Worm (Caenorhabditis elegans) whole organism, L1 larva: ENCODE measurements around the gene nhr-133.

Experiments used
- C04F5.9 ChIP-seq: sonication (generic microtip); optimal IDR thresholded peaks from 2 replicates; lab custom pipeline; 2016; ENCODE audit warnings: missing genetic modification characterization, missing compliant biosample characterization
- C16A3.4 ChIP-seq: fragments of 150-350 bp; optimal IDR thresholded peaks from 2 replicates; lab custom pipeline; 2014; ENCODE audit warnings: missing biosample characterization, missing genetic modification characterization
- C34B4.2 ChIP-seq: sonication (generic microtip); optimal IDR thresholded peaks from 2 replicates; lab custom pipeline; 2017; ENCODE audit warnings: mild to moderate bottlenecking, missing genetic modification characterization, missing compliant biosample characterization
- F16B12.6 ChIP-seq: fragments of 150-350 bp; optimal IDR thresholded peaks from 2 replicates; lab custom pipeline; 2014; ENCODE audit warnings: missing biosample characterization, missing genetic modification characterization
- aha-1 ChIP-seq: fragments of 150-350 bp; optimal IDR thresholded peaks from 2 replicates; lab custom pipeline; 2014; ENCODE audit warnings: missing biosample characterization, missing genetic modification characterization
- alr-1 ChIP-seq: fragments of 200-800 bp; sonication (Bioruptor generic); optimal IDR thresholded peaks from 2 replicates; lab custom pipeline; 2018; ENCODE audit warnings: borderline replicate concordance, mild to moderate bottlenecking, missing genetic modification characterization, missing compliant biosample characterization
- aly-2 ChIP-seq: fragments of 150-350 bp; optimal IDR thresholded peaks from 2 replicates; lab custom pipeline; 2014; ENCODE audit warnings: missing biosample characterization, missing genetic modification characterization
- blmp-1 ChIP-seq: fragments of 150-350 bp; optimal IDR thresholded peaks from 2 replicates; lab custom pipeline; 2014; ENCODE audit warnings: missing biosample characterization, missing genetic modification characterization
- ceh-82 ChIP-seq, 3 experiments: fragments of 150-350 bp in 1 of 3; sonication (generic microtip) in 2 of 3; optimal IDR thresholded peaks; 2 replicates each; lab custom pipeline; 2014 to 2017; ENCODE audit warnings: missing biosample characterization in 3 of 3, missing genetic modification characterization in 3 of 3
- dsc-1 ChIP-seq: sonication (generic microtip); optimal IDR thresholded peaks from 2 replicates; lab custom pipeline; 2016; ENCODE audit warnings: mild to moderate bottlenecking, missing genetic modification characterization, missing compliant biosample characterization
- efl-1 ChIP-seq, 4 experiments: fragments of 150-350 bp; optimal IDR thresholded peaks in 3 of 4; peaks in 1 of 4; 1 replicate in 1 of 4; 2 replicates in 3 of 4; lab custom pipeline; 2014; ENCODE audit warnings: missing biosample characterization in 2 of 4, missing genetic modification characterization in 2 of 4, missing genetic modification reagents in 2 of 4
- efl-3 ChIP-seq: fragments of 200-800 bp; sonication (Bioruptor generic); optimal IDR thresholded peaks from 2 replicates; lab custom pipeline; 2018; ENCODE audit warnings: mild to moderate bottlenecking, missing genetic modification characterization, missing compliant biosample characterization
- egl-27 ChIP-seq, 2 experiments: fragments of 150-350 bp in 1 of 2; sonication (generic microtip); optimal IDR thresholded peaks; 3 replicates each; lab custom pipeline; 2017 to 2018; ENCODE audit warnings: missing biosample characterization in 2 of 2, missing genetic modification characterization in 2 of 2, missing genetic modification reagents in 2 of 2
- elt-2 ChIP-seq: sonication (generic microtip); optimal IDR thresholded peaks from 2 replicates; lab custom pipeline; 2016; ENCODE audit warnings: missing genetic modification characterization, mild to moderate bottlenecking, inconsistent platforms, missing compliant biosample characterization, missing genetic modification reagents
- fkh-4 ChIP-seq: sonication (generic microtip); optimal IDR thresholded peaks from 2 replicates; lab custom pipeline; 2016; ENCODE audit warnings: missing compliant biosample characterization, missing genetic modification characterization, borderline replicate concordance
- grh-1 ChIP-seq: fragments of 200-800 bp; sonication (Bioruptor generic); IDR thresholded peaks from 2 replicates; pipeline ENCODE4 v1.3.6; 2022; ENCODE audit warnings: missing genetic modification reagents, missing genetic modification characterization, missing compliant biosample characterization
- irx-1 ChIP-seq: sonication (generic microtip); optimal IDR thresholded peaks from 2 replicates; lab custom pipeline; 2016; ENCODE audit warnings: missing genetic modification characterization, missing compliant biosample characterization
- jun-1 ChIP-seq: fragments of 150-350 bp; optimal IDR thresholded peaks from 2 replicates; lab custom pipeline; 2014; ENCODE audit warnings: missing biosample characterization, missing genetic modification reagents, missing genetic modification characterization
- lin-14 ChIP-seq: fragments of 200-800 bp; sonication (Bioruptor generic); optimal IDR thresholded peaks from 2 replicates; lab custom pipeline; 2018; ENCODE audit warnings: mild to moderate bottlenecking, missing genetic modification characterization, moderate library complexity, missing compliant biosample characterization
- lin-15B ChIP-seq: fragments of 150-350 bp; sonication (generic microtip); optimal IDR thresholded peaks from 3 replicates; lab custom pipeline; 2014; ENCODE audit warnings: missing biosample characterization, missing genetic modification characterization
- lin-35 ChIP-seq, 2 experiments: fragments of 150-350 bp; optimal IDR thresholded peaks; 2 replicates each; lab custom pipeline; 2014; ENCODE audit warnings: missing biosample characterization in 2 of 2, missing genetic modification characterization in 2 of 2, missing genetic modification reagents in 2 of 2
- lin-39 ChIP-seq: fragments of 150-350 bp; optimal IDR thresholded peaks from 2 replicates; lab custom pipeline; 2014; ENCODE audit warnings: missing biosample characterization, missing genetic modification reagents, missing genetic modification characterization
- lsy-2 ChIP-seq, 2 experiments: fragments of 150-350 bp; optimal IDR thresholded peaks; 2 replicates each; lab custom pipeline; 2014; ENCODE audit warnings: missing biosample characterization in 2 of 2, missing genetic modification characterization in 2 of 2
- mdl-1 ChIP-seq, 2 experiments: fragments of 150-350 bp; optimal IDR thresholded peaks; 2 replicates each; lab custom pipeline; 2014 to 2017; ENCODE audit warnings: missing biosample characterization in 2 of 2, missing genetic modification characterization in 2 of 2, inconsistent platforms in 1 of 2
- mef-2 ChIP-seq: fragments of 150-350 bp; optimal IDR thresholded peaks from 2 replicates; lab custom pipeline; 2014; ENCODE audit warnings: missing biosample characterization, missing genetic modification characterization
- nhr-12 ChIP-seq: sonication (generic microtip); optimal IDR thresholded peaks from 2 replicates; lab custom pipeline; 2017; ENCODE audit warnings: missing biosample characterization, missing genetic modification characterization
- nhr-20 ChIP-seq: sonication (generic microtip); optimal IDR thresholded peaks from 2 replicates; lab custom pipeline; 2016; ENCODE audit warnings: mild to moderate bottlenecking, missing genetic modification characterization, missing compliant biosample characterization
- nhr-237 ChIP-seq: fragments of 150-350 bp; optimal IDR thresholded peaks from 2 replicates; lab custom pipeline; 2014; ENCODE audit warnings: missing biosample characterization, missing genetic modification characterization
- nhr-84 ChIP-seq: sonication (generic microtip); optimal IDR thresholded peaks from 2 replicates; lab custom pipeline; 2017; ENCODE audit warnings: missing biosample characterization, missing genetic modification characterization
- nhr-90 ChIP-seq: sonication (generic microtip); optimal IDR thresholded peaks from 2 replicates; lab custom pipeline; 2016; ENCODE audit warnings: mild to moderate bottlenecking, missing genetic modification characterization, missing compliant biosample characterization; ENCODE audit not compliant: poor library complexity
- pqm-1 ChIP-seq: sonication (generic microtip); optimal IDR thresholded peaks from 3 replicates; lab custom pipeline; 2017; ENCODE audit warnings: missing biosample characterization, missing genetic modification characterization
- snpc-4 ChIP-seq: fragments of 150-350 bp; optimal IDR thresholded peaks from 2 replicates; lab custom pipeline; 2014; ENCODE audit warnings: missing biosample characterization, missing genetic modification characterization
- sptf-1 ChIP-seq: fragments of 150-350 bp; optimal IDR thresholded peaks from 2 replicates; lab custom pipeline; 2014; ENCODE audit warnings: missing biosample characterization, missing genetic modification characterization
- sup-37 ChIP-seq: fragments of 200-800 bp; sonication (Bioruptor generic); optimal IDR thresholded peaks from 2 replicates; lab custom pipeline; 2018; ENCODE audit warnings: mild to moderate bottlenecking, missing genetic modification characterization, missing compliant biosample characterization
- swsn-7 ChIP-seq: sonication (generic microtip); optimal IDR thresholded peaks from 2 replicates; lab custom pipeline; 2016; ENCODE audit warnings: missing genetic modification characterization, missing compliant biosample characterization
- tbx-2 ChIP-seq: sonication (generic microtip); optimal IDR thresholded peaks from 2 replicates; lab custom pipeline; 2016; ENCODE audit warnings: missing genetic modification characterization, missing compliant biosample characterization
- tlp-1 ChIP-seq: fragments of 150-350 bp; optimal IDR thresholded peaks from 2 replicates; lab custom pipeline; 2014; ENCODE audit warnings: missing biosample characterization, missing genetic modification characterization
- unc-86 ChIP-seq: sonication (generic microtip); optimal IDR thresholded peaks from 2 replicates; lab custom pipeline; 2016; ENCODE audit warnings: missing genetic modification characterization, missing compliant biosample characterization
- vab-15 ChIP-seq: sonication (generic microtip); optimal IDR thresholded peaks from 2 replicates; lab custom pipeline; 2017; ENCODE audit warnings: missing genotype, mild to moderate bottlenecking, missing genetic modification characterization, missing compliant biosample characterization

nhr-133 gene

ce11 chrV:2206801-2207200 is 5.1 kb downstream of the nhr-133 start, which contains the start of gene svh-11:
svh-11 (plus strand) TSS chrV:2207101.
- TF ChIP-seq lin-14 (GFP tag; lab: Kevin White, UChicago), result no peak
- TF ChIP-seq irx-1 (tag; lab: Kevin White, UChicago), result no peak
- TF ChIP-seq vab-15 (tag; lab: Kevin White, UChicago), result no peak
- no peak for TF ChIP-seq grh-1 (GFP tag; lab: Robert Waterston, UW)
- no peak for TF ChIP-seq C16A3.4
- no peak for TF ChIP-seq swsn-7 (tag; lab: Kevin White, UChicago)

DNA sequence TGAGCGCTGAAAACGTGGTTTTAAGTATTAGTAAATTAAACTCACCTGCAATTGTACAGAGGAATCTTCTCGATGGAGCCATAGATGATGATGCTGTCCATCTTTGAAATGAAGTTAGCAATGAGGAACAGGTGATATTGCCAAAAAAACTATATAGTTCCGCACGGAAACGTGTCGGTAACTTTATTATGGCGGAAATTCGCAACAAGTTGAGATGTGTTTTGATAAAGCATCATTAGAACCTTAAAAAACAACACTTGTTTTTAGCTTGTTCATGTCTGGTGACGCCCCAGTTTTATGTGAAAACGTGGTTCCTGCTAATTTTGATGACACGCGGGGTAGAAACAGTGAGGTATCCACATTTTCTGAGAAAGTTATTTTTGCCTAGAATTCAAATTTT is 5.7 kb downstream of the nhr-133 start, which contains the start of gene srt-40:
Gene srt-40, minus strand, starts transcription at position 101 of the 400 bp plus-strand sequence.
- no peak for TF ChIP-seq aha-1 (tag; lab: Kevin White, UChicago)
- TF ChIP-seq vab-15 (tag; lab: Kevin White, UChicago), result no peak
- TF ChIP-seq aly-2 (tag; lab: Kevin White, UChicago), result no peak
- no peak for TF ChIP-seq alr-1 (tag; lab: Kevin White, UChicago)
- no peak for TF ChIP-seq F16B12.6 (tag; lab: Kevin White, UChicago)
- no peak for TF ChIP-seq sup-37 (GFP tag; lab: Kevin White, UChicago)
- TF ChIP-seq tlp-1 (tag; lab: Kevin White, UChicago), result no peak
- no peak for TF ChIP-seq C04F5.9 (tag; lab: Kevin White, UChicago)
- no peak for TF ChIP-seq efl-3 (GFP tag; lab: Kevin White, UChicago)
- no peak for TF ChIP-seq nhr-237 (tag; lab: Kevin White, UChicago)
- no peak for TF ChIP-seq dsc-1 (tag; lab: Kevin White, UChicago)
- no peak for TF ChIP-seq jun-1 (tag; lab: Kevin White, UChicago)
- TF ChIP-seq, all 84 proteins: peak for 0

- peak; percentile 71 for TF ChIP-seq fkh-4
- TF ChIP-seq vab-15 (tag; lab: Kevin White, UChicago), result no peak
- TF ChIP-seq dsc-1 (tag; lab: Kevin White, UChicago), result peak; percentile 91
Observed at ce11 chrV:2204080-2204479, 7.8 kb downstream of the nhr-133 start, which contains the start of gene cyp-33C12. cyp-33C12 (minus strand) TSS chrV:2204400.

DNA sequence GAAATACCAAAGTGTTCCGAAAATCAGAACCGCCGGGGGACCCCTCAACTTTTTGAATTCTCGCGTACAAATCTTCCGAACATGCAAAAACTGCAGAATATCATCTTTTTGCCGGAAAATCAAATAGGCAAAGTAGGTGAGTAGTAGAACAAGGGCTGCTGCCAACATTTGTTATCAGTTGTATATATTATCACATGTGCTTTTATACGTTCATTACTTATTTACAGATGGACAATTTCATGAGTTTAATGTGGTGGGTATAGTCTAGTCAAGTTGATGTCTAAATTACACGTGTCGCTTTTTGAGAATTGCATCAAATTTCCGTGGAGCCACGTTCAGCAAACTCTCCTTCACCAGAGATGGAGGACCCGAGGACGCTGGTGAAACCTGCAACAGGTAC is 10.7 kb downstream of the nhr-133 start, which contains the start of gene cyp-32B1:
Gene cyp-32B1, minus strand, starts transcription at position 176 of the 400 bp plus-strand sequence.
- TF ChIP-seq lin-35 (GFP tag; optimal IDR thresholded peaks at IDR 0.05; lab: Kevin White, UChicago) (peak in 1 of 2 experiments; percentile 5), elt-2 (tag; lab: Kevin White, UChicago) (peak; percentile 34), unc-86 (no peak)

- TF ChIP-seq mef-2 (tag; lab: Kevin White, UChicago), result no peak
Observed at ce11 chrV:2200402-2200801, 11.5 kb downstream of the nhr-133 start.

- TF ChIP-seq snpc-4 (tag; lab: Kevin White, UChicago), result peak; percentile 26
- TF ChIP-seq nhr-84, result no peak
Observed at ce11 chrV:2199594-2199993, 12.3 kb downstream of the nhr-133 start.

- TF ChIP-seq mdl-1 (tag; optimal IDR thresholded peaks at IDR 0.05; lab: Kevin White, UChicago), result peak in 1 of 2 experiments; percentile 43
- peak; percentile 17 for TF ChIP-seq nhr-90
- no peak for TF ChIP-seq pqm-1 (tag; lab: Kevin White, UChicago)
- TF ChIP-seq lin-15B, result no peak
- TF ChIP-seq C04F5.9 (tag; lab: Kevin White, UChicago), result no peak
- TF ChIP-seq grh-1 (GFP tag; lab: Robert Waterston, UW), result no peak
- TF ChIP-seq blmp-1 (tag; lab: Kevin White, UChicago), result no peak
- no peak for TF ChIP-seq tbx-2 (tag; lab: Kevin White, UChicago)
- TF ChIP-seq elt-2 (tag; lab: Kevin White, UChicago), result peak; percentile 50
- TF ChIP-seq lsy-2 (tag; optimal IDR thresholded peaks at IDR 0.05; lab: Kevin White, UChicago), result no peak
- TF ChIP-seq aha-1 (tag; lab: Kevin White, UChicago), result no peak
- no peak for TF ChIP-seq sptf-1 (tag; lab: Kevin White, UChicago)
- peak; percentile 64 for TF ChIP-seq dsc-1 (tag; lab: Kevin White, UChicago)
- peak in 1 of 2 experiments; percentile 17 for TF ChIP-seq efl-1 (optimal IDR thresholded peaks at IDR 0.05; lab: Kevin White, UChicago)
- TF ChIP-seq efl-1 (GFP tag; optimal IDR thresholded peaks at IDR 0.05 in 1 of 2; lab: Kevin White, UChicago), result peak in 1 of 2 experiments; percentile 50
- no peak for TF ChIP-seq C34B4.2 (tag; lab: Kevin White, UChicago)
- TF ChIP-seq lin-39, result no peak
- no peak for TF ChIP-seq ceh-82 (tag; optimal IDR thresholded peaks at IDR 0.05; lab: Kevin White, UChicago)
- peak in 1 of 2 experiments; percentile 36 for TF ChIP-seq lin-35 (GFP tag; optimal IDR thresholded peaks at IDR 0.05; lab: Kevin White, UChicago)
- TF ChIP-seq unc-86, result no peak
- no peak for TF ChIP-seq egl-27 (tag; optimal IDR thresholded peaks at IDR 0.05; lab: Kevin White, UChicago)
- no peak for TF ChIP-seq nhr-12 (tag; lab: Kevin White, UChicago)
- peak; percentile 85 for TF ChIP-seq nhr-20 (tag; lab: Kevin White, UChicago)
Observed at ce11 chrV:2192117-2192516, 19.8 kb downstream of the nhr-133 start, which contains the start of gene nhr-13. nhr-13 (plus strand) TSS chrV:2192485.
